Worm (Caenorhabditis elegans): ENCODE data around the gene C25F6.8.
A peak's percentile ranks its signal among the peaks of the same experiment; 100 is the strongest.

The C25F6.8 gene

DNA sequence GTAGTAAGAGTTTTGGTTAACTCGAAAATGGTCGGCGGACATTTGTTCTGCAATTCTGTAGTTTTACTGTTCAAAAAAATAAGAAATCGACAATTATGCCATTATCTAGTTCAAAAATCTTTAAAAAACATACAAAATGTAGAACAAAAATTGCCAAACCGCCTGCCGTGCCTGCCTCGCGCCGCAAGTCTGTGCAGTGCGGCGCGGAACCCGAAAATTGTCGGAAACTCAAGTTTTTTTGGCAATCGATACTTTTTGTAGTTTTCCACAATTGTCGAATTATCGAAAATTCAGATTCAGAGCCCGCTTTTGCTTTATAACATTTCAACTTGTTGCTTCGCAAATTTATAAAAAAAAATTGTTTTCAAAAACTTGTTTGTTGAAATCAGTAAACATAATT is 10.0 kb downstream of the C25F6.8 start:
- TF ChIP-seq hlh-30 (tag; optimal IDR thresholded peaks at IDR 0.05; ENCODE audit: insufficient read depth) (no peak), gmeb-2 (tag; optimal IDR thresholded peaks at IDR 0.05) (no peak), unc-42 (tag; optimal IDR thresholded peaks at IDR 0.05) (no peak), mec-3 (tag; optimal IDR thresholded peaks at IDR 0.05; ENCODE audit: borderline replicate concordance) (no peak), ceh-24 (tag; optimal IDR thresholded peaks at IDR 0.05) (no peak), ceh-31 (tag; optimal IDR thresholded peaks at IDR 0.05) (no peak), sox-2 (GFP tag; IDR thresholded peaks at IDR 0.05) (no peak), ceh-6 (GFP tag; optimal IDR thresholded peaks at IDR 0.05) (no peak), tbx-7 (tag; optimal IDR thresholded peaks at IDR 0.05) (no peak), nfya-1 (tag; optimal IDR thresholded peaks at IDR 0.05) (no peak), ceh-45 (GFP tag; IDR thresholded peaks at IDR 0.05) (no peak), pros-1 (tag; optimal IDR thresholded peaks at IDR 0.05) (no peak), fax-1 (tag; optimal IDR thresholded peaks at IDR 0.05) (no peak), hlh-13 (GFP tag; optimal IDR thresholded peaks at IDR 0.05) (no peak), pqm-1 (tag; optimal IDR thresholded peaks at IDR 0.05) (no peak)

DNA sequence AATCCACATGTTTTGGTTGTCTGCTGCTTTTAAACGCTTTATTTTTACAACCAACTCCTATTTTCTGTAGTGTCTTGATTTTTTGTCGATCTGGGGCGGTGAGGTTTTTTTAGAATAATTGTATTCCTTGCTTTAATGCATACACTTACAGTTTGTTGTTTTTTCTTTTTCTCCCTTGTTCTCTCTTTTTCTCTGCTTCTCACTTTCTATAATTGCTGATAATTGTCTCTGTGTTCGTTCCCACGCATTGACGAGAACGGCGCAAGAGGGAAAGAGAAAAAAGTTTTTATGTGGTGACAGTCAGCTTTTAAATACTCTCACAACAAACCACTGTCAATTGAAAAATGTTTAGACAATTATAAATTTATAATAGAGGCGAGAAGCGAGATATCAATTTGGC is 10.7 kb downstream of the C25F6.8 start:
- TF ChIP-seq unc-42 (tag; optimal IDR thresholded peaks at IDR 0.05) (no peak), fkh-10 (GFP tag; optimal IDR thresholded peaks at IDR 0.05) (no peak), mec-3 (tag; optimal IDR thresholded peaks at IDR 0.05; ENCODE audit: borderline replicate concordance) (no peak), tbx-7 (tag; optimal IDR thresholded peaks at IDR 0.05) (no peak), hlh-30 (tag; optimal IDR thresholded peaks at IDR 0.05; ENCODE audit: insufficient read depth) (no peak), unc-86 (tag; optimal IDR thresholded peaks at IDR 0.05) (no peak), tbx-2 (tag; optimal IDR thresholded peaks at IDR 0.05) (no peak), ahr-1 (tag; optimal IDR thresholded peaks at IDR 0.05) (no peak), ceh-30 (tag; optimal IDR thresholded peaks at IDR 0.05) (no peak), Y22D7AL.16 (tag; optimal IDR thresholded peaks at IDR 0.05) (no peak), hlh-13 (GFP tag; optimal IDR thresholded peaks at IDR 0.05) (no peak), lim-6 (tag; optimal IDR thresholded peaks at IDR 0.05) (no peak), pag-3 (tag; optimal IDR thresholded peaks at IDR 0.05; ENCODE audit: borderline replicate concordance) (no peak), pha-2 (tag; optimal IDR thresholded peaks at IDR 0.05) (no peak), ceh-18 (tag; optimal IDR thresholded peaks at IDR 0.05) (no peak), sox-4 (tag; optimal IDR thresholded peaks at IDR 0.05) (no peak), ets-4 (tag; optimal IDR thresholded peaks at IDR 0.05) (no peak), elt-4 (tag; optimal IDR thresholded peaks at IDR 0.05) (no peak)

DNA sequence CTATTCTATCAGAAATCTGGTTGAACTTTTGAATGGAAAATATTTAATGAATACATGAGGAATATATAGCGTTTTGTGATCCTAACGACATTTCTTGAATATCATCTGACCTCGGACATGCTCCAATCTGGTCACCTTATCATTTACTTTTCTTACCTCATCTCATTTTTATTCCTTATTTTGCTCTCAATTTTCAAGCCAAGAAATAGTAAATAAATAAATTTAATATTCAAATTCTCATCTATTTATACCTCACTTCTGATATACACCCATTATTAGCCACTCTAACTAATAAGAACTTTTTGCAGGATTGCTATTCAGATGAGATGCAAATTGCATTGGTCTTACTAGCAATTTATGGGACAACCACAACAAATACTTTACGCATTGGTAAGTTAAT is 12.9 kb downstream of the C25F6.8 start, which contains the start of gene ddr-1:
ddr-1 (plus strand) TSS at position 301 of the 400 bp plus-strand sequence.
- TF ChIP-seq fax-1 (tag; optimal IDR thresholded peaks at IDR 0.05) = no peak
- TF ChIP-seq unc-3 (GFP tag; conservative IDR thresholded peaks at IDR 0.05) = no peak
- no peak for TF ChIP-seq unc-3 (tag; optimal IDR thresholded peaks at IDR 0.05)
- TF ChIP-seq ref-2 (tag; optimal IDR thresholded peaks at IDR 0.05) = no peak
- no peak for TF ChIP-seq unc-55 (GFP tag; optimal IDR thresholded peaks at IDR 0.05)
- no peak for TF ChIP-seq elt-2 (tag; optimal IDR thresholded peaks at IDR 0.05)
- no peak for TF ChIP-seq ceh-31 (tag; optimal IDR thresholded peaks at IDR 0.05)
- TF ChIP-seq pros-1 (tag; optimal IDR thresholded peaks at IDR 0.05) = no peak
- no peak for TF ChIP-seq fkh-6 (tag; optimal IDR thresholded peaks at IDR 0.05)
- no peak for TF ChIP-seq unc-42 (tag; optimal IDR thresholded peaks at IDR 0.05)
- no peak for TF ChIP-seq fkh-10 (GFP tag; optimal IDR thresholded peaks at IDR 0.05)
- TF ChIP-seq ceh-9 (tag; optimal IDR thresholded peaks at IDR 0.05) = no peak
- TF ChIP-seq elt-4 (tag; optimal IDR thresholded peaks at IDR 0.05) = no peak
- TF ChIP-seq pag-3 (tag; optimal IDR thresholded peaks at IDR 0.05; ENCODE audit: borderline replicate concordance) = no peak
- TF ChIP-seq nhr-11 (tag; optimal IDR thresholded peaks at IDR 0.05) = no peak
- TF ChIP-seq tbx-7 (tag; optimal IDR thresholded peaks at IDR 0.05) = no peak
- no peak for TF ChIP-seq ttx-3 (tag; optimal IDR thresholded peaks at IDR 0.05)
- TF ChIP-seq ahr-1 (tag; optimal IDR thresholded peaks at IDR 0.05) = no peak

DNA sequence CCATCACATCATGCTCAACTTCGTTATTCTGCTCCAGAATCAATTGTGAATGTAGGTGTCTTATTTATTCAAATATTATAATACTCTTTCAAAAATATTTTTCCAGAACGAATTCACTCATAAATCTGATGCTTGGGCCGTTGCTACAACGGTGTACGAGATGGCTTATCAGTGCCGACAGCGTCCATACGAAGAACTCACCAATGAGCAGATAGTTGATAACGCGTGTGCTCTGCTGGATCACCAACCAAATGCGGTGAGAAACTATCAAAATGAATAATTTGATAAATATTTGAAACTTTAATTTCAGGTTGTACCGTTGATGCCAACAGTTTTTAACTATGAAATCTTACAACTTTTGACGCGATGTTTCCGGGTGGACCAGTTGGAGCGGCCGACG is 17.6 kb downstream of the C25F6.8 start:
- peak; percentile 71 for TF ChIP-seq elt-2 (tag; optimal IDR thresholded peaks at IDR 0.05)
- TF ChIP-seq ceh-2 (tag; optimal IDR thresholded peaks at IDR 0.05) = no peak
